Worm (Caenorhabditis elegans): ENCODE measurements around the gene C48D1.9.

ce11 chrIV:13238943-13239861, 29.7 kb upstream of the C48D1.9 start, which contains the start of gene tag-115:
- TF ChIP-seq tab-1 (GFP tag; IDR thresholded peaks at IDR 0.05) (no peak), T22C8.4 (GFP tag; IDR thresholded peaks at IDR 0.05) (no peak), flt-1 (GFP tag; IDR thresholded peaks at IDR 0.05) (no peak), ref-1 (GFP tag; conservative IDR thresholded peaks at IDR 0.05) (no peak), ztf-29 (GFP tag; IDR thresholded peaks at IDR 0.05) (no peak), ztf-23 (GFP tag; IDR thresholded peaks at IDR 0.05) (no peak)

Data from whole organism, midembryonic.